Fruit fly (Drosophila melanogaster): Measurements from ENCODE around the gene CG13362.
A peak's percentile ranks its signal among the peaks of the same experiment; 100 is the strongest.

CG13362 gene

dm6 chrX:724496-724895, 26.6 kb downstream of the CG13362 start:
- TF ChIP-seq sens (GFP tag) (no peak), Drgx (GFP tag; IDR thresholded peaks at IDR 0.05) (peak; percentile 39; the same call in 1 of the 2 replicates), bsh (GFP tag; optimal IDR thresholded peaks at IDR 0.05) (peak; percentile 3 to 16), gt (GFP tag; IDR thresholded peaks at IDR 0.05) (no peak), CG1602 (GFP tag; optimal IDR thresholded peaks at IDR 0.05) (no peak), Spps (tag; optimal IDR thresholded peaks at IDR 0.05) (no peak), crol (GFP tag; IDR thresholded peaks at IDR 0.05) (no peak), Pdp1 (GFP tag; optimal IDR thresholded peaks at IDR 0.05) (no peak), cwo (GFP tag; optimal IDR thresholded peaks at IDR 0.05) (no peak)

- TF ChIP-seq tll (GFP tag; optimal IDR thresholded peaks at IDR 0.05) (peak in 1 of 2 experiments; percentile 19), tap (tag; optimal IDR thresholded peaks at IDR 0.05) (no peak), sens (GFP tag) (peak; percentile 2), usp (GFP tag; optimal IDR thresholded peaks at IDR 0.05) (no peak), CG8388 (GFP tag; optimal IDR thresholded peaks at IDR 0.05) (no peak), CG16863 (GFP tag; optimal IDR thresholded peaks at IDR 0.05) (no peak), hkb (optimal IDR thresholded peaks at IDR 0.05) (no peak), hkb (GFP tag; IDR thresholded peaks at IDR 0.05) (no peak), CG31224 (GFP tag; IDR thresholded peaks at IDR 0.05) (no peak), HmgZ (tag; optimal IDR thresholded peaks at IDR 0.05) (no peak), twi (tag; optimal IDR thresholded peaks at IDR 0.05) (peak; percentile 95), CG15479 (GFP tag; optimal IDR thresholded peaks at IDR 0.05) (peak; percentile 88), sqz (GFP tag; optimal IDR thresholded peaks at IDR 0.05) (no peak), CG1832 (GFP tag; optimal IDR thresholded peaks at IDR 0.05) (no peak), knrl (GFP tag; IDR thresholded peaks at IDR 0.05; ENCODE audit: partially characterized antibody) (no peak), Sin3A (optimal IDR thresholded peaks at IDR 0.05) (no peak)
These were observed 32.2 kb downstream of the CG13362 start for dm6 chrX:718945-719344.

dm6 chrX:717893-718292, 33.2 kb downstream of the CG13362 start:
- TF ChIP-seq Ssrp (tag; optimal IDR thresholded peaks at IDR 0.05), result no peak
- TF ChIP-seq sens (GFP tag), result peak; percentile 9
- no peak for TF ChIP-seq CTCF (GFP tag; optimal IDR thresholded peaks at IDR 0.05)
- TF ChIP-seq CG10431 (GFP tag; optimal IDR thresholded peaks at IDR 0.05), result peak; percentile 93
- no peak for TF ChIP-seq C15 (GFP tag; IDR thresholded peaks at IDR 0.05)
- no peak for TF ChIP-seq dan (GFP tag; IDR thresholded peaks at IDR 0.05)

dm6 chrX:715383-715782, 35.7 kb downstream of the CG13362 start:
- TF ChIP-seq Drgx (GFP tag; IDR thresholded peaks at IDR 0.05), result peak; percentile 62
- no peak for TF ChIP-seq org-1 (GFP tag; optimal IDR thresholded peaks at IDR 0.05)

- TF ChIP-seq ind (GFP tag; optimal IDR thresholded peaks at IDR 0.05) (no peak), CG6254 (GFP tag; optimal IDR thresholded peaks at IDR 0.05) (no peak), bsh (GFP tag; optimal IDR thresholded peaks at IDR 0.05) (peak in 1 of 2 experiments; percentile 0), Trl (optimal IDR thresholded peaks at IDR 0.05) (no peak), Trl (GFP tag; optimal IDR thresholded peaks at IDR 0.05) (no peak), CG13287 (GFP tag; IDR thresholded peaks at IDR 0.05; ENCODE audit: partially characterized antibody) (peak; percentile 37; the same call in 1 of the 2 replicates), NC2β (GFP tag; optimal IDR thresholded peaks at IDR 0.05) (no peak), bbx (GFP tag; IDR thresholded peaks at IDR 0.05; ENCODE audit: partially characterized antibody) (0 out of 2 replicates have a peak, but pooled peaks have one; percentile 9), Blimp-1 (GFP tag; optimal IDR thresholded peaks at IDR 0.05) (peak; percentile 5), pum (GFP tag; optimal IDR thresholded peaks at IDR 0.05) (no peak), gcm (GFP tag; optimal IDR thresholded peaks at IDR 0.05) (peak; percentile 66), row (GFP tag; IDR thresholded peaks at IDR 0.05) (peak; percentile 38; the same call in 2 of the 3 replicates), CG9932 (GFP tag; IDR thresholded peaks at IDR 0.05) (0 out of 2 replicates have a peak, but pooled peaks have one; percentile 18), emc (GFP tag; optimal IDR thresholded peaks at IDR 0.05) (no peak), kah (GFP tag; optimal IDR thresholded peaks at IDR 0.05) (no peak), Dek (tag; optimal IDR thresholded peaks at IDR 0.05) (no peak), CG30020 (tag; optimal IDR thresholded peaks at IDR 0.05) (no peak)
These were observed 37.7 kb downstream of the CG13362 start for dm6 chrX:713249-713898.
